Worm (Caenorhabditis elegans): Measurements from ENCODE around the gene C18B10.6.

C18B10.6 gene

DNA sequence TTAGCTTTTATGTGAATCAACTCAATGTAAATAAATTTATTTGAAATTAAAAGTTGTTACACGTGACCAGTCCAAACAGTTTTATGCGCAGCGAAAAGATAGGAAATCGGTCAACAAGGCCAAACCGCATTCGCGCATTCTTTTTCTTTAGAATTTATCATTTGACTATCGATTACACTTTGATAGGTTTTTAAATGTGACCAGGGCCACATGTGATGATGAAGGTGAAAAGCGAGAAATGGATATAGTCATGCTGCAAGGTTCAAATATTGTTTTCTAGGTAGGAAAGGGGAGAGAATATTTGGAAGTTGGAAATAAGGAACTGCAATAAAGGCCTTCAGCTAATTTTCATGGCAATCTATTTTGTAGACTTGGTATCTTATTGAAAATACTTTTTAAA, 43.9 kb downstream of the C18B10.6 start:
- TF ChIP-seq duxl-1 (tag; optimal IDR thresholded peaks at IDR 0.05; ENCODE audit: poor library complexity) (peak; percentile 13), dpl-1 (GFP tag; optimal IDR thresholded peaks at IDR 0.05) (peak; percentile 4), lsy-2 (tag; optimal IDR thresholded peaks at IDR 0.05) (peak in 1 of 2 experiments; percentile 41), nhr-42 (GFP tag; IDR thresholded peaks at IDR 0.05) (no peak), lir-3 (tag; optimal IDR thresholded peaks at IDR 0.05) (no peak), daf-19 (GFP tag; conservative IDR thresholded peaks at IDR 0.05) (no peak), hmg-1.1 (GFP tag; IDR thresholded peaks at IDR 0.05) (no peak), T26A8.4 (GFP tag; IDR thresholded peaks at IDR 0.05) (no peak), hlh-11 (tag; optimal IDR thresholded peaks at IDR 0.05) (peak; percentile 73), dmd-6 (GFP tag; IDR thresholded peaks at IDR 0.05) (no peak), nhr-28 (tag; optimal IDR thresholded peaks at IDR 0.05) (peak; percentile 64), mep-1 (tag; optimal IDR thresholded peaks at IDR 0.05) (peak; percentile 50), mdt-29 (GFP tag; IDR thresholded peaks at IDR 0.05) (0 out of 2 replicates have a peak, but pooled peaks have one; percentile 7), Y105C5A.15 (GFP tag; IDR thresholded peaks at IDR 0.05) (no peak), ztf-11 (tag; optimal IDR thresholded peaks at IDR 0.05) (no peak), ama-1 (optimal IDR thresholded peaks at IDR 0.05) (peak; percentile 91), nhr-25 (tag; optimal IDR thresholded peaks at IDR 0.05; ENCODE audit: borderline replicate concordance, insufficient read depth) (no peak), aha-1 (tag) (peak; percentile 66), cey-2 (tag; optimal IDR thresholded peaks at IDR 0.05; ENCODE audit: borderline replicate concordance, insufficient read depth) (no peak), gei-8 (GFP tag; optimal IDR thresholded peaks at IDR 0.05) (no peak), vab-7 (GFP tag; IDR thresholded peaks at IDR 0.05) (no peak), ZK337.2 (GFP tag; IDR thresholded peaks at IDR 0.05) (no peak), dmd-9 (GFP tag; IDR thresholded peaks at IDR 0.05) (no peak), lin-39 (tag; optimal IDR thresholded peaks at IDR 0.05) (no peak), Y48G9A.11 (GFP tag; IDR thresholded peaks at IDR 0.05) (no peak), dmd-8 (GFP tag; IDR thresholded peaks at IDR 0.05) (no peak), zip-2 (tag; optimal IDR thresholded peaks at IDR 0.05) (no peak), dve-1 (tag; optimal IDR thresholded peaks at IDR 0.05; ENCODE audit: insufficient read depth) (peak; percentile 34), hlh-30 (tag; optimal IDR thresholded peaks at IDR 0.05; ENCODE audit: insufficient read depth) (peak; percentile 84), nhr-111 (GFP tag; optimal IDR thresholded peaks at IDR 0.05) (no peak), F26F4.8 (GFP tag; conservative IDR thresholded peaks at IDR 0.05) (no peak), ctbp-1 (GFP tag; IDR thresholded peaks at IDR 0.05) (no peak), mxl-3 (GFP tag; optimal IDR thresholded peaks at IDR 0.05) (peak; percentile 34), aly-2 (tag; optimal IDR thresholded peaks at IDR 0.05) (no peak), mdl-1 (tag; optimal IDR thresholded peaks at IDR 0.05) (peak; percentile 8 to 73), nhr-102 (tag; optimal IDR thresholded peaks at IDR 0.05) (peak; percentile 1), F37D6.2 (tag; optimal IDR thresholded peaks at IDR 0.05) (no peak), ceh-82 (tag; optimal IDR thresholded peaks at IDR 0.05) (no peak), unc-62 (GFP tag; optimal IDR thresholded peaks at IDR 0.05 in 1 of 2) (peak in 1 of 2 experiments; percentile 8), unc-62 (tag; optimal IDR thresholded peaks at IDR 0.05) (no peak), Y75B8A.6 (GFP tag; IDR thresholded peaks at IDR 0.05) (0 out of 2 replicates have a peak, but pooled peaks have one; percentile 44), zfp-3 (GFP tag; conservative IDR thresholded peaks at IDR 0.05) (peak; percentile 63; the same call in 1 of the 2 replicates), nhr-237 (tag; optimal IDR thresholded peaks at IDR 0.05) (no peak)

All from whole organism, L4 larva.